Fruit fly (Drosophila melanogaster) whole organism, embryonic: ENCODE measurements around the gene CG42798.

Experiments
- CG10209 ChIP-seq: fragments of 200-800 bp; sonication (Bioruptor generic); optimal IDR thresholded peaks from 3 replicates; lab custom pipeline; 2017; ENCODE audit warnings: missing biosample characterization, mild to moderate bottlenecking, missing genetic modification characterization, missing genetic modification reagents
- CG12236 ChIP-seq: fragments of 200-800 bp; sonication (Bioruptor generic); optimal IDR thresholded peaks from 2 replicates; lab custom pipeline; 2016; ENCODE audit warnings: missing biosample characterization, missing genetic modification characterization
- CG13775 ChIP-seq: fragments of 200-800 bp; sonication (Bioruptor generic); optimal IDR thresholded peaks from 3 replicates; lab custom pipeline; 2017; ENCODE audit warnings: missing biosample characterization, mild to moderate bottlenecking, missing genetic modification characterization
- CG14014 ChIP-seq: fragments of 200-800 bp; sonication (Bioruptor generic); IDR thresholded peaks from 2 replicates; pipeline ENCODE4 v1.3.6; 2022; ENCODE audit warnings: missing biosample characterization, missing genetic modification characterization
- CG17361 ChIP-seq: fragments of 200-800 bp; sonication (Bioruptor generic); IDR thresholded peaks from 3 replicates; pipeline ENCODE4 v1.3.6; 2022; ENCODE audit warnings: missing biosample characterization, missing genetic modification characterization
- CG17568 ChIP-seq: fragments of 200-800 bp; sonication (Bioruptor generic); optimal IDR thresholded peaks from 2 replicates; lab custom pipeline; 2018; ENCODE audit warnings: missing biosample characterization, mild to moderate bottlenecking, missing genetic modification characterization, moderate library complexity
- CG2199 ChIP-seq: fragments of 200-800 bp; sonication (Bioruptor generic); IDR thresholded peaks from 3 replicates; pipeline ENCODE4 v1.3.6; 2022; ENCODE audit warnings: missing biosample characterization, missing genetic modification characterization
- CG2889 ChIP-seq: fragments of 200-800 bp; sonication (Bioruptor generic); IDR thresholded peaks from 3 replicates; pipeline ENCODE4 v1.3.6; 2022; ENCODE audit warnings: missing biosample characterization, missing genetic modification characterization
- CG3995 ChIP-seq: fragments of 200-800 bp; sonication (Bioruptor generic); optimal IDR thresholded peaks from 3 replicates; lab custom pipeline; 2016; ENCODE audit warnings: missing biosample characterization, missing genetic modification characterization
- CG4282 ChIP-seq: fragments of 200-800 bp; sonication (Bioruptor generic); optimal IDR thresholded peaks from 2 replicates; lab custom pipeline; 2016; ENCODE audit warnings: missing biosample characterization, missing genetic modification characterization
- CG4617 ChIP-seq: fragments of 200-800 bp; sonication (Bioruptor generic); optimal IDR thresholded peaks from 3 replicates; lab custom pipeline; 2016; ENCODE audit warnings: missing biosample characterization, missing genetic modification characterization, borderline replicate concordance
- CG5953 ChIP-seq: fragments of 200-800 bp; sonication (Bioruptor generic); IDR thresholded peaks from 2 replicates; pipeline ENCODE4 v1.3.6; 2022; ENCODE audit warnings: missing biosample characterization, missing genetic modification characterization
- CG7786 ChIP-seq: fragments of 200-800 bp; sonication (Bioruptor generic); optimal IDR thresholded peaks from 2 replicates; lab custom pipeline; 2016; ENCODE audit warnings: missing biosample characterization, missing genetic modification characterization
- CG7963 ChIP-seq: fragments of 200-800 bp; sonication (Bioruptor generic); IDR thresholded peaks from 3 replicates; pipeline ENCODE4 v1.3.6; 2022; ENCODE audit warnings: missing biosample characterization, missing genetic modification characterization; ENCODE audit not compliant: partially characterized antibody
- CG8290 ChIP-seq, 3 experiments: fragments of 200-800 bp; sonication (Bioruptor generic); optimal IDR thresholded peaks; 2 replicates each; lab custom pipeline; 2016 to 2019; ENCODE audit warnings: missing biosample characterization in 3 of 3, missing genetic modification characterization in 3 of 3, mild to moderate bottlenecking in 2 of 3, moderate library complexity in 1 of 3
- CG8765 ChIP-seq: fragments of 200-800 bp; sonication (Bioruptor generic); IDR thresholded peaks from 2 replicates; pipeline ENCODE4 v1.3.6; 2022; ENCODE audit warnings: missing biosample characterization, missing genetic modification characterization
- CHES-1-like ChIP-seq: fragments of 200-800 bp; sonication (Bioruptor generic); optimal IDR thresholded peaks from 2 replicates; lab custom pipeline; 2016; ENCODE audit warnings: missing biosample characterization, missing genetic modification characterization
- CrebB ChIP-seq: fragments of 200-800 bp; sonication (Bioruptor generic); optimal IDR thresholded peaks from 3 replicates; lab custom pipeline; 2018; ENCODE audit warnings: missing biosample characterization, mild to moderate bottlenecking, missing genetic modification characterization
- Dbx ChIP-seq: fragments of 200-800 bp; sonication (Bioruptor generic); IDR thresholded peaks from 3 replicates; pipeline ENCODE4 v1.3.6; 2022; ENCODE audit warnings: missing biosample characterization, missing genetic modification characterization
- E2f2 ChIP-seq: fragments of 200-800 bp; sonication (Bioruptor generic); IDR thresholded peaks from 2 replicates; pipeline ENCODE4 v1.3.6; 2022; ENCODE audit warnings: missing biosample characterization, missing genetic modification characterization
- Hey ChIP-seq: fragments of 200-800 bp; sonication (Bioruptor generic); optimal IDR thresholded peaks from 3 replicates; lab custom pipeline; 2018; ENCODE audit warnings: missing biosample characterization, mild to moderate bottlenecking, missing genetic modification characterization
- Jarid2 ChIP-seq: fragments of 200-800 bp; sonication (Bioruptor generic); optimal IDR thresholded peaks from 3 replicates; lab custom pipeline; 2017; ENCODE audit warnings: mild to moderate bottlenecking, missing biosample characterization, missing genetic modification reagents, missing genetic modification characterization
- Lhr ChIP-seq: fragments of 200-800 bp; sonication (Bioruptor generic); optimal IDR thresholded peaks from 3 replicates; lab custom pipeline; 2017; ENCODE audit warnings: mild to moderate bottlenecking, missing biosample characterization, missing genetic modification reagents, missing genetic modification characterization
- MBD-R2 ChIP-seq: fragments of 200-800 bp; sonication (Bioruptor generic); IDR thresholded peaks from 2 replicates; pipeline ENCODE4 v1.3.6; 2022; ENCODE audit warnings: missing biosample characterization, missing genetic modification characterization
- MTF-1 ChIP-seq: fragments of 200-800 bp; sonication (Bioruptor generic); optimal IDR thresholded peaks from 2 replicates; lab custom pipeline; 2018; ENCODE audit warnings: missing biosample characterization, mild to moderate bottlenecking, missing genetic modification characterization, borderline replicate concordance
- PHDP ChIP-seq: fragments of 200-800 bp; sonication (Bioruptor generic); optimal IDR thresholded peaks from 3 replicates; lab custom pipeline; 2018; ENCODE audit warnings: missing biosample characterization, mild to moderate bottlenecking, missing genetic modification characterization, moderate library complexity
- al ChIP-seq: fragments of 200-800 bp; sonication (Bioruptor generic); IDR thresholded peaks from 2 replicates; pipeline ENCODE4 v1.3.6; 2022; ENCODE audit warnings: missing biosample characterization, missing genetic modification characterization
- amos ChIP-seq: fragments of 200-800 bp; sonication (Bioruptor generic); IDR thresholded peaks from 2 replicates; pipeline ENCODE4 v1.3.6; 2022; ENCODE audit warnings: missing biosample characterization, missing genetic modification characterization; ENCODE audit not compliant: partially characterized antibody
- bab2 ChIP-seq: fragments of 200-800 bp; sonication (Bioruptor generic); optimal IDR thresholded peaks from 2 replicates; lab custom pipeline; 2016; ENCODE audit warnings: missing biosample characterization, missing genetic modification characterization
- bsh ChIP-seq, 2 experiments: fragments of 200-800 bp; sonication (Bioruptor generic); optimal IDR thresholded peaks; 2 replicates each; lab custom pipeline; 2017 to 2018; ENCODE audit warnings: mild to moderate bottlenecking in 2 of 2, missing biosample characterization in 2 of 2, missing genetic modification characterization in 2 of 2, moderate library complexity in 1 of 2
- dmrt99B ChIP-seq: fragments of 200-800 bp; sonication (Bioruptor generic); optimal IDR thresholded peaks from 2 replicates; lab custom pipeline; 2018; ENCODE audit warnings: missing biosample characterization, mild to moderate bottlenecking, missing genetic modification characterization, moderate library complexity
- dpn ChIP-seq, 2 experiments: fragments of 200-800 bp; sonication (Bioruptor generic); optimal IDR thresholded peaks; 3 replicates each; lab custom pipeline; 2016; ENCODE audit warnings: missing biosample characterization in 2 of 2, missing genetic modification characterization in 2 of 2
- fd3F ChIP-seq: fragments of 200-800 bp; sonication (Bioruptor generic); optimal IDR thresholded peaks from 2 replicates; lab custom pipeline; 2018; ENCODE audit warnings: missing biosample characterization, mild to moderate bottlenecking, missing genetic modification characterization, moderate library complexity
- fd64A ChIP-seq: fragments of 200-800 bp; sonication (Bioruptor generic); optimal IDR thresholded peaks from 3 replicates; lab custom pipeline; 2018; ENCODE audit warnings: missing biosample characterization, mild to moderate bottlenecking, missing genetic modification characterization
- ftz-f1 ChIP-seq: fragments of 200-800 bp; sonication (Bioruptor generic); optimal IDR thresholded peaks from 2 replicates; lab custom pipeline; 2016; ENCODE audit warnings: missing biosample characterization, missing genetic modification characterization
- grau ChIP-seq: fragments of 200-800 bp; optimal IDR thresholded peaks from 3 replicates; lab custom pipeline; 2019; ENCODE audit warnings: missing biosample characterization, mild to moderate bottlenecking, missing genetic modification characterization, moderate library complexity
- ham ChIP-seq: fragments of 200-800 bp; sonication (Bioruptor generic); IDR thresholded peaks from 2 replicates; pipeline ENCODE4 v1.3.6; 2022; ENCODE audit warnings: missing biosample characterization, missing genetic modification characterization
- her ChIP-seq: fragments of 200-800 bp; sonication (Bioruptor generic); optimal IDR thresholded peaks from 2 replicates; lab custom pipeline; 2016; ENCODE audit warnings: missing biosample characterization, missing genetic modification characterization
- kay ChIP-seq: fragments of 200-800 bp; sonication (Bioruptor generic); optimal IDR thresholded peaks from 2 replicates; lab custom pipeline; 2016; ENCODE audit warnings: missing biosample characterization, missing genetic modification characterization
- lab ChIP-seq: fragments of 200-800 bp; sonication (Bioruptor generic); optimal IDR thresholded peaks from 3 replicates; lab custom pipeline; 2017; ENCODE audit warnings: missing biosample characterization, missing genetic modification characterization, mild to moderate bottlenecking, moderate library complexity, missing genetic modification reagents
- onecut ChIP-seq: fragments of 200-800 bp; sonication (Bioruptor generic); IDR thresholded peaks from 2 replicates; pipeline ENCODE4 v1.3.6; 2022; ENCODE audit warnings: missing biosample characterization, missing genetic modification characterization
- peb ChIP-seq: fragments of 200-800 bp; sonication (Bioruptor generic); IDR thresholded peaks from 2 replicates; pipeline ENCODE4 v1.3.6; 2022; ENCODE audit warnings: missing biosample characterization, missing genetic modification characterization
- seq ChIP-seq: fragments of 200-800 bp; sonication (Bioruptor generic); IDR thresholded peaks from 2 replicates; pipeline ENCODE4 v1.3.6; 2022; ENCODE audit warnings: missing biosample characterization, missing genetic modification characterization
- so ChIP-seq: fragments of 200-800 bp; sonication (Bioruptor generic); IDR thresholded peaks from 3 replicates; pipeline ENCODE4 v1.3.6; 2022; ENCODE audit warnings: missing biosample characterization, missing genetic modification characterization
- sob ChIP-seq: fragments of 200-800 bp; sonication (Bioruptor generic); IDR thresholded peaks from 2 replicates; pipeline ENCODE4 v1.3.6; 2022; ENCODE audit warnings: missing biosample characterization, missing genetic modification characterization
- trem ChIP-seq: fragments of 200-800 bp; optimal IDR thresholded peaks from 3 replicates; lab custom pipeline; 2019; ENCODE audit warnings: missing biosample characterization, mild to moderate bottlenecking, missing genetic modification characterization, moderate library complexity
- ttk ChIP-seq: fragments of 200-800 bp; sonication (Bioruptor generic); IDR thresholded peaks from 2 replicates; pipeline ENCODE4 v2.1.2; 2022; ENCODE audit warnings: missing biosample characterization, missing genetic modification characterization
- tup ChIP-seq: fragments of 200-800 bp; sonication (Bioruptor generic); optimal IDR thresholded peaks from 2 replicates; lab custom pipeline; 2016; ENCODE audit warnings: missing biosample characterization, mild to moderate bottlenecking, missing genetic modification characterization, moderate library complexity
- usp ChIP-seq: fragments of >200 bp; optimal IDR thresholded peaks from 2 replicates; lab custom pipeline; 2017; ENCODE audit warnings: missing biosample characterization, missing genetic modification characterization
- wdn ChIP-seq: fragments of 200-800 bp; sonication (Bioruptor generic); IDR thresholded peaks from 2 replicates; pipeline ENCODE4 v1.3.6; 2022; ENCODE audit warnings: missing biosample characterization, missing genetic modification characterization

The CG42798 gene

dm6 chr3R:17391313-17391845, 15.1 kb upstream of the CG42798 start, which contains the start of the genes Brf and sds22 (continued):
- TF ChIP-seq CG8290 (GFP tag; optimal IDR thresholded peaks at IDR 0.05; lab: Kevin White, UChicago) (peak; percentile 96), CG8290 (tag; optimal IDR thresholded peaks at IDR 0.05; lab: Kevin White, UChicago) (peak; percentile 71 to 88), grau (peak; percentile 95), CG2889 (GFP tag; lab: Robert Waterston, UW) (peak; percentile 91), onecut (GFP tag; lab: Robert Waterston, UW) (peak; percentile 79), usp (no peak), CG7963 (0 out of 3 replicates have a peak, but pooled peaks have one; percentile 48), CG8765 (GFP tag; lab: Robert Waterston, UW) (peak; percentile 92), CG3995 (GFP tag; lab: Kevin White, UChicago) (peak; percentile 77), MBD-R2 (peak; percentile 94), Dbx (peak; percentile 96), CG4617 (GFP tag; lab: Kevin White, UChicago) (peak; percentile 95), fd3F (GFP tag; lab: Kevin White, UChicago) (peak; percentile 95), sob (GFP tag; lab: Robert Waterston, UW) (peak; percentile 96), kay (GFP tag; lab: Kevin White, UChicago) (peak; percentile 98), CHES-1-like (GFP tag; lab: Kevin White, UChicago) (peak; percentile 93), CG10209 (GFP tag; lab: Kevin White, UChicago) (peak; percentile 95), tup (peak; percentile 93), ham (peak; percentile 80), CrebB (tag; lab: Kevin White, UChicago) (peak; percentile 88), al (peak; percentile 92), lab (GFP tag; lab: Kevin White, UChicago) (peak; percentile 96), E2f2 (peak; percentile 73), fd64A (GFP tag; lab: Kevin White, UChicago) (peak; percentile 63), CG12236 (GFP tag; lab: Kevin White, UChicago) (peak; percentile 88), Lhr (GFP tag; lab: Kevin White, UChicago) (peak; percentile 84), dmrt99B (tag; lab: Kevin White, UChicago) (peak; percentile 93), CG17568 (peak; percentile 86), bsh (GFP tag; optimal IDR thresholded peaks at IDR 0.05; lab: Kevin White, UChicago) (peak; percentile 80 to 94), seq (peak; percentile 85), CG14014 (GFP tag; lab: Robert Waterston, UW) (peak; percentile 93), wdn (GFP tag; lab: Robert Waterston, UW) (peak; percentile 92), CG4282 (GFP tag; lab: Kevin White, UChicago) (peak; percentile 90), CG13775 (peak; percentile 96), Jarid2 (peak; percentile 62), so (GFP tag; lab: Robert Waterston, UW) (peak; percentile 87), CG5953 (GFP tag; lab: Robert Waterston, UW) (peak; percentile 27; the same call in 1 of the 2 replicates), ttk (peak; percentile 94), MTF-1 (peak; percentile 74), dpn (GFP tag; optimal IDR thresholded peaks at IDR 0.05; lab: Kevin White, UChicago) (peak; percentile 97), bab2 (GFP tag; lab: Kevin White, UChicago) (peak; percentile 97), her (GFP tag; lab: Kevin White, UChicago) (peak; percentile 88), CG7786 (GFP tag; lab: Kevin White, UChicago) (peak; percentile 95), peb (GFP tag; lab: Robert Waterston, UW) (peak; percentile 87), amos (peak; percentile 65), Hey (tag; lab: Kevin White, UChicago) (peak; percentile 76), ftz-f1 (GFP tag; lab: Kevin White, UChicago) (peak; percentile 72), PHDP (tag; lab: Kevin White, UChicago) (peak; percentile 95), CG2199 (peak; percentile 70; the same call in 1 of the 3 replicates), CG17361 (GFP tag; lab: Robert Waterston, UW) (peak; percentile 98), trem (tag; lab: Kevin White, UChicago) (peak; percentile 94)
